Worm (Caenorhabditis elegans) whole organism, L3 larva: Measurements from ENCODE around the gene Y42H9AR.1.

Source experiments
- R02D3.7 ChIP-seq: fragments of 150-350 bp; optimal IDR thresholded peaks from 2 replicates; lab custom pipeline; 2014; ENCODE audit warnings: missing biosample characterization, missing genetic modification characterization
- aly-2 ChIP-seq: fragments of 150-350 bp; optimal IDR thresholded peaks from 2 replicates; lab custom pipeline; 2014; ENCODE audit warnings: missing biosample characterization, missing genetic modification characterization
- ama-1 ChIP-seq: fragments of 150-350 bp; optimal IDR thresholded peaks from 2 replicates; lab custom pipeline; 2018
- ceh-82 ChIP-seq: fragments of 150-350 bp; optimal IDR thresholded peaks from 2 replicates; lab custom pipeline; 2014; ENCODE audit warnings: missing biosample characterization, missing genetic modification characterization
- egl-27 ChIP-seq: sonication (generic microtip); optimal IDR thresholded peaks from 4 replicates; lab custom pipeline; 2017; ENCODE audit warnings: missing biosample characterization, missing genetic modification reagents, missing genetic modification characterization
- elt-1 ChIP-seq: fragments of 150-350 bp; optimal IDR thresholded peaks from 2 replicates; lab custom pipeline; 2014; ENCODE audit warnings: missing biosample characterization, missing genetic modification characterization
- nhr-25 ChIP-seq: sonication (generic microtip); optimal IDR thresholded peaks from 2 replicates; lab custom pipeline; 2017; ENCODE audit warnings: missing biosample characterization, missing genetic modification characterization
- nhr-77 ChIP-seq: fragments of 150-350 bp; optimal IDR thresholded peaks from 2 replicates; lab custom pipeline; 2014; ENCODE audit warnings: missing biosample characterization, missing genetic modification characterization
- snpc-4 ChIP-seq: fragments of 150-350 bp; optimal IDR thresholded peaks from 2 replicates; lab custom pipeline; 2014; ENCODE audit warnings: missing biosample characterization, missing genetic modification characterization
- tbx-2 ChIP-seq: sonication (generic microtip); optimal IDR thresholded peaks from 2 replicates; lab custom pipeline; 2016; ENCODE audit warnings: mild to moderate bottlenecking, missing genetic modification characterization, missing compliant biosample characterization
- unc-39 ChIP-seq: sonication (generic microtip); optimal IDR thresholded peaks from 4 replicates; lab custom pipeline; 2017; ENCODE audit warnings: missing biosample characterization, missing genetic modification characterization
- unc-62 ChIP-seq: fragments of 150-350 bp; sonication (generic microtip); optimal IDR thresholded peaks from 4 replicates; lab custom pipeline; 2014; ENCODE audit warnings: missing biosample characterization, missing genetic modification reagents, missing genetic modification characterization
- zag-1 ChIP-seq: fragments of 150-350 bp; optimal IDR thresholded peaks from 2 replicates; lab custom pipeline; 2014; ENCODE audit warnings: missing biosample characterization, missing genetic modification characterization
- ztf-11 ChIP-seq: fragments of 150-350 bp; optimal IDR thresholded peaks from 2 replicates; lab custom pipeline; 2014; ENCODE audit warnings: missing biosample characterization, missing genetic modification characterization

DNA sequence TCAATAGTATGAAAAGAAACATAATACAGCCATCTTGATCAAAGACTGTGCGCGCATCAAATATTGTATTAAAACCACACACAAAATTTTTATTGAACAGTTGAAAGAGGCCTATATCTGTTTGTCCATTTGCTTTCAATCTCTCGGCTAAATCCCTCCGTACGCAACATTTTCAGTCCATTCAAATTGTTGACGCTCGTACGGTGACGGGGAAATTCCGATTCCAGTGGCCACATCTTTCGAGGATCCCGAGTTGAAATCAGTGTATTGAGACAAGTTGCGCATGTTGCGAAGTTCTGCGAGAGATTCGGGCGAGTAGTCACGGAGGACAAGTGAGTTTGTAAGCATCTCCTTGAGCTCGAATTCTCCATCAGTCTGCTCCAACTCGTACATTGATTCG, 51.3 kb downstream of the Y42H9AR.1 start:
- TF ChIP-seq aly-2 (no peak), tbx-2 (tag; lab: Kevin White, UChicago) (no peak), unc-39 (tag; lab: Kevin White, UChicago) (no peak), egl-27 (tag; lab: Kevin White, UChicago) (no peak), zag-1 (tag; lab: Kevin White, UChicago) (no peak), elt-1 (tag; lab: Kevin White, UChicago) (no peak), nhr-77 (tag; lab: Kevin White, UChicago) (no peak), ztf-11 (tag; lab: Kevin White, UChicago) (no peak), nhr-25 (no peak), snpc-4 (no peak), ceh-82 (no peak), R02D3.7 (no peak), ama-1 (lab: Kevin White, UChicago) (no peak), unc-62 (GFP tag; lab: Kevin White, UChicago) (no peak)
